Fruit fly (Drosophila melanogaster) whole organism, embryonic: Measurements from ENCODE around the gene stck.

Experiments
- Aef1 ChIP-seq: fragments of 200-800 bp; sonication (Bioruptor generic); IDR thresholded peaks from 3 replicates; pipeline ENCODE4 v1.3.6; 2022; ENCODE audit warnings: missing biosample characterization, missing genetic modification characterization
- Bdp1 ChIP-seq: fragments of 200-800 bp; sonication (Bioruptor generic); optimal IDR thresholded peaks from 3 replicates; lab custom pipeline; 2016; ENCODE audit warnings: missing biosample characterization, missing genetic modification characterization
- CG10959 ChIP-seq: fragments of 200-800 bp; sonication (Bioruptor generic); IDR thresholded peaks from 2 replicates; pipeline ENCODE4 v1.3.6; 2022; ENCODE audit warnings: missing biosample characterization, missing genetic modification characterization
- CG11696 ChIP-seq: fragments of 200-800 bp; sonication (Bioruptor generic); IDR thresholded peaks from 2 replicates; pipeline ENCODE4 v1.3.6; 2022; ENCODE audit warnings: missing biosample characterization, missing genetic modification characterization
- CG13296 ChIP-seq: fragments of 200-800 bp; sonication (Bioruptor generic); optimal IDR thresholded peaks from 3 replicates; lab custom pipeline; 2018; ENCODE audit warnings: missing biosample characterization, mild to moderate bottlenecking, missing genetic modification characterization
- CG15073 ChIP-seq: fragments of 200-800 bp; sonication (Bioruptor generic); optimal IDR thresholded peaks from 2 replicates; lab custom pipeline; 2016; ENCODE audit warnings: missing biosample characterization, missing genetic modification characterization
- CG15479 ChIP-seq: fragments of 200-800 bp; sonication (Bioruptor generic); optimal IDR thresholded peaks from 3 replicates; lab custom pipeline; 2019; ENCODE audit warnings: missing biosample characterization, mild to moderate bottlenecking, missing genetic modification characterization, moderate library complexity
- CG15696 ChIP-seq: fragments of 200-800 bp; sonication (Bioruptor generic); optimal IDR thresholded peaks from 2 replicates; lab custom pipeline; 2019; ENCODE audit warnings: missing biosample characterization, mild to moderate bottlenecking, missing genetic modification characterization, moderate library complexity
- CG1602 ChIP-seq: fragments of 200-800 bp; sonication (Bioruptor generic); optimal IDR thresholded peaks from 3 replicates; lab custom pipeline; 2016; ENCODE audit warnings: missing biosample characterization, missing genetic modification characterization
- CG17186 ChIP-seq: fragments of 200-800 bp; sonication (Bioruptor generic); optimal IDR thresholded peaks from 3 replicates; lab custom pipeline; 2017; ENCODE audit warnings: missing biosample characterization, missing genetic modification reagents, missing genetic modification characterization
- CG18011 ChIP-seq: fragments of 200-800 bp; sonication (Bioruptor generic); optimal IDR thresholded peaks from 2 replicates; lab custom pipeline; 2017; ENCODE audit warnings: missing biosample characterization, missing genetic modification characterization, mild to moderate bottlenecking, moderate library complexity, missing genotype
- CG2678 ChIP-seq: fragments of 200-800 bp; sonication (Bioruptor generic); optimal IDR thresholded peaks from 3 replicates; lab custom pipeline; 2019; ENCODE audit warnings: missing biosample characterization, mild to moderate bottlenecking, missing genetic modification characterization, moderate library complexity
- CG31365 ChIP-seq: fragments of 200-800 bp; sonication (Bioruptor generic); optimal IDR thresholded peaks from 2 replicates; lab custom pipeline; 2018; ENCODE audit warnings: missing biosample characterization, mild to moderate bottlenecking, missing genetic modification characterization
- CG3847 ChIP-seq: fragments of 200-800 bp; sonication (Bioruptor generic); IDR thresholded peaks from 2 replicates; pipeline ENCODE4 v1.3.6; 2022; ENCODE audit warnings: missing biosample characterization, missing genetic modification characterization
- CG5245 ChIP-seq: fragments of 200-800 bp; sonication (Bioruptor generic); optimal IDR thresholded peaks from 3 replicates; lab custom pipeline; 2016; ENCODE audit warnings: missing biosample characterization, missing genetic modification characterization
- CG8281 ChIP-seq: fragments of 200-800 bp; sonication (Bioruptor generic); optimal IDR thresholded peaks from 2 replicates; lab custom pipeline; 2018; ENCODE audit warnings: missing biosample characterization, mild to moderate bottlenecking, missing genetic modification characterization, moderate library complexity
- CG8290 ChIP-seq, 3 experiments: fragments of 200-800 bp; sonication (Bioruptor generic); optimal IDR thresholded peaks; 2 replicates each; lab custom pipeline; 2016 to 2019; ENCODE audit warnings: missing biosample characterization in 3 of 3, missing genetic modification characterization in 3 of 3, mild to moderate bottlenecking in 2 of 3, moderate library complexity in 1 of 3
- Camta ChIP-seq: fragments of 200-800 bp; sonication (Bioruptor generic); optimal IDR thresholded peaks from 2 replicates; lab custom pipeline; 2016; ENCODE audit warnings: missing biosample characterization, missing genetic modification characterization
- CkIIα-i1 ChIP-seq: fragments of 200-800 bp; sonication (Bioruptor generic); IDR thresholded peaks from 2 replicates; pipeline ENCODE4 v1.3.6; 2022; ENCODE audit warnings: missing biosample characterization, missing genetic modification characterization
- Dfd ChIP-seq, 2 experiments: fragments of >200 bp; optimal IDR thresholded peaks; 2 replicates each; lab custom pipeline; 2017; ENCODE audit warnings: missing biosample characterization in 2 of 2, missing genetic modification characterization in 2 of 2
- Drgx ChIP-seq: fragments of 200-800 bp; sonication (Bioruptor generic); IDR thresholded peaks from 2 replicates; pipeline ENCODE4 v1.3.6; 2022; ENCODE audit warnings: missing biosample characterization, missing genetic modification characterization
- E2f2 ChIP-seq: fragments of 200-800 bp; sonication (Bioruptor generic); IDR thresholded peaks from 2 replicates; pipeline ENCODE4 v1.3.6; 2022; ENCODE audit warnings: missing biosample characterization, missing genetic modification characterization
- ERR ChIP-seq: fragments of 200-800 bp; sonication (Bioruptor generic); optimal IDR thresholded peaks from 2 replicates; lab custom pipeline; 2016; ENCODE audit warnings: missing biosample characterization, missing genetic modification characterization
- Fer2 ChIP-seq: fragments of 200-800 bp; sonication (Bioruptor generic); optimal IDR thresholded peaks from 2 replicates; lab custom pipeline; 2018; ENCODE audit warnings: missing biosample characterization, mild to moderate bottlenecking, missing genetic modification characterization, moderate library complexity
- GATAe ChIP-seq: fragments of 200-800 bp; sonication (Bioruptor generic); conservative IDR thresholded peaks from 2 replicates; pipeline ENCODE4 v1.3.6; 2022; ENCODE audit warnings: missing biosample characterization, missing genetic modification characterization
- HLH3B ChIP-seq: fragments of 200-800 bp; sonication (Bioruptor generic); IDR thresholded peaks from 2 replicates; pipeline ENCODE4 v1.3.6; 2022; ENCODE audit warnings: missing biosample characterization, missing genetic modification characterization
- Hand ChIP-seq: fragments of 200-800 bp; sonication (Bioruptor generic); optimal IDR thresholded peaks from 2 replicates; lab custom pipeline; 2017; ENCODE audit warnings: mild to moderate bottlenecking, missing biosample characterization, missing genetic modification reagents, missing genetic modification characterization
- NC2α ChIP-seq: fragments of 200-800 bp; sonication (Bioruptor generic); optimal IDR thresholded peaks from 2 replicates; lab custom pipeline; 2016; ENCODE audit warnings: missing biosample characterization, missing genetic modification characterization
- Opbp ChIP-seq: fragments of 200-800 bp; sonication (Bioruptor generic); IDR thresholded peaks from 3 replicates; pipeline ENCODE4 v1.3.6; 2022; ENCODE audit warnings: missing biosample characterization, missing genetic modification characterization; ENCODE audit not compliant: partially characterized antibody
- Pdp1 ChIP-seq, 2 experiments: fragments of 200-800 bp; sonication (Bioruptor generic); optimal IDR thresholded peaks; 3 replicates each; lab custom pipeline; 2016; ENCODE audit warnings: missing biosample characterization in 2 of 2, missing genetic modification characterization in 2 of 2, mild to moderate bottlenecking in 1 of 2, moderate library complexity in 1 of 2
- YL-1 ChIP-seq: fragments of 200-800 bp; sonication (Bioruptor generic); optimal IDR thresholded peaks from 3 replicates; lab custom pipeline; 2017; ENCODE audit warnings: missing biosample characterization, mild to moderate bottlenecking, missing genetic modification characterization
- az2 ChIP-seq: fragments of 200-800 bp; sonication (Bioruptor generic); optimal IDR thresholded peaks from 3 replicates; lab custom pipeline; 2016; ENCODE audit warnings: missing biosample characterization, missing genetic modification characterization
- bbx ChIP-seq: fragments of 200-800 bp; sonication (Bioruptor generic); IDR thresholded peaks from 2 replicates; pipeline ENCODE4 v1.3.6; 2022; ENCODE audit warnings: missing biosample characterization, missing genetic modification characterization; ENCODE audit not compliant: partially characterized antibody
- croc ChIP-seq: fragments of 200-800 bp; sonication (Bioruptor generic); conservative IDR thresholded peaks from 3 replicates; pipeline ENCODE4 v1.3.6; 2022; ENCODE audit warnings: missing biosample characterization, missing genetic modification characterization
- crp ChIP-seq, 2 experiments: fragments of 200-800 bp; sonication (Bioruptor generic); optimal IDR thresholded peaks; 2 replicates in 1 of 2; 3 replicates in 1 of 2; lab custom pipeline; 2017; ENCODE audit warnings: missing biosample characterization in 2 of 2, missing genetic modification characterization in 2 of 2, mild to moderate bottlenecking in 1 of 2, moderate library complexity in 1 of 2
- disco-r ChIP-seq: fragments of 200-800 bp; sonication (Bioruptor generic); optimal IDR thresholded peaks from 2 replicates; lab custom pipeline; 2016; ENCODE audit warnings: missing biosample characterization, missing genetic modification characterization
- esg ChIP-seq: fragments of 200-800 bp; sonication (Bioruptor generic); conservative IDR thresholded peaks from 2 replicates; pipeline ENCODE4 v1.3.6; 2022; ENCODE audit warnings: missing biosample characterization, missing genetic modification characterization
- eve ChIP-seq, 2 experiments: fragments of >200 bp; optimal IDR thresholded peaks; 2 replicates each; lab custom pipeline; 2017; ENCODE audit warnings: missing biosample characterization in 2 of 2, missing genetic modification characterization in 2 of 2
- ftz-f1 ChIP-seq: fragments of 200-800 bp; sonication (Bioruptor generic); optimal IDR thresholded peaks from 2 replicates; lab custom pipeline; 2016; ENCODE audit warnings: missing biosample characterization, missing genetic modification characterization
- gcm2 ChIP-seq: fragments of 200-800 bp; sonication (Bioruptor generic); optimal IDR thresholded peaks from 2 replicates; lab custom pipeline; 2016; ENCODE audit warnings: missing biosample characterization, missing genetic modification characterization
- gro ChIP-seq: fragments of 200-800 bp; sonication (Bioruptor generic); optimal IDR thresholded peaks from 2 replicates; lab custom pipeline; 2016; ENCODE audit warnings: missing biosample characterization, missing genetic modification characterization
- her ChIP-seq: fragments of 200-800 bp; sonication (Bioruptor generic); optimal IDR thresholded peaks from 2 replicates; lab custom pipeline; 2016; ENCODE audit warnings: missing biosample characterization, missing genetic modification characterization
- hkb ChIP-seq, 2 experiments: fragments of 200-800 bp in 1 of 2; fragments of >200 bp in 1 of 2; sonication (Bioruptor generic) in 1 of 2; IDR thresholded peaks in 1 of 2; optimal IDR thresholded peaks in 1 of 2; 2 replicates each; pipeline versions ENCODE4 v1.3.6 to Lab custom; 2017 to 2022; ENCODE audit warnings: missing biosample characterization in 1 of 2, missing genetic modification characterization in 1 of 2
- hth ChIP-seq: fragments of >200 bp; optimal IDR thresholded peaks from 2 replicates; lab custom pipeline; 2017; ENCODE audit warnings: inconsistent platforms
- jumu ChIP-seq: fragments of 200-800 bp; sonication (Bioruptor generic); optimal IDR thresholded peaks from 3 replicates; lab custom pipeline; 2016; ENCODE audit warnings: missing biosample characterization, missing genetic modification characterization
- pb ChIP-seq: fragments of 200-800 bp; sonication (Bioruptor generic); optimal IDR thresholded peaks from 3 replicates; lab custom pipeline; 2016; ENCODE audit warnings: missing biosample characterization, missing genetic modification characterization
- sob ChIP-seq: fragments of 200-800 bp; sonication (Bioruptor generic); IDR thresholded peaks from 2 replicates; pipeline ENCODE4 v1.3.6; 2022; ENCODE audit warnings: missing biosample characterization, missing genetic modification characterization
- stc ChIP-seq: fragments of 200-800 bp; sonication (Bioruptor generic); IDR thresholded peaks from 2 replicates; pipeline ENCODE4 v1.3.6; 2022; ENCODE audit warnings: missing biosample characterization, missing genetic modification characterization
- tll ChIP-seq, 2 experiments: fragments of 200-800 bp in 1 of 2; fragments of >200 bp in 1 of 2; sonication (Bioruptor generic) in 1 of 2; optimal IDR thresholded peaks; 2 replicates each; lab custom pipeline; 2017 to 2019; ENCODE audit warnings: missing biosample characterization in 2 of 2, missing genetic modification characterization in 2 of 2, mild to moderate bottlenecking in 1 of 2, moderate library complexity in 1 of 2
- zfh2 ChIP-seq: fragments of 200-800 bp; sonication (Bioruptor generic); optimal IDR thresholded peaks from 2 replicates; lab custom pipeline; 2016; ENCODE audit warnings: missing biosample characterization, missing genetic modification characterization

The stck gene

DNA sequence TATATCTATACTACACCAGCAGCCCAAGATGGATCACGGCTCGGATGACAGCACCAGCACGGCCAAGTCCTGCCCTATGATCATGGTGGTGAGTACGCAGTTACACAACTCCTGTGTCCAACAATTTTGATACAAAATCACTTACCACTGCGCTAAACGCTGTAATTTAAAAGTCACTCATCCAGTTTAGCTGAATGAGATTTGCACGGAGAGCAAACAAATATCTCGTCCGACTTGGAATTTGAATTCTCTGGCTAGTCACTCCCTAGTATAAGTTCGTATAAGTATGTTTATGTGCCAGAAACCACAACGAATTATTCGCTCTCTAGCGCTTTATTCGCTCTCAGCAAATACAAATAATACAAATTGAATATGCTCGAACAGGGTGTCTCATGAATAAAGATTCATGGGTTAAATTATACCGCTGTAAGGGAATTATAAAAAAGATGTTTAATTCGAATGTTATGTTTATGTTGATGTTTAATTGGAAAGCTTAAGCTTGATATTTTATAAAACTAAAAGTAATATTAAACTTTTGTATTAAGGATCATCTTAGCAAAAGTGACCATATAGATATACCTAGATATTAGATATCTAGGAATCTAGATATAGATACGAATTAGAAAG is 39.0 kb upstream of the stck start (continued):
- no peak for TF ChIP-seq NC2α
- no peak for TF ChIP-seq pb (GFP tag; lab: Kevin White, UChicago)
- TF ChIP-seq CG31365: peak; percentile 6
- no peak for TF ChIP-seq CG1602 (GFP tag; lab: Kevin White, UChicago)
- TF ChIP-seq E2f2 (GFP tag; lab: Robert Waterston, UW): no peak
- no peak for TF ChIP-seq GATAe
- TF ChIP-seq esg (GFP tag; lab: Robert Waterston, UW): no peak
- TF ChIP-seq jumu (GFP tag; lab: Kevin White, UChicago): no peak
- TF ChIP-seq Fer2 (tag; lab: Kevin White, UChicago): no peak
- no peak for TF ChIP-seq ftz-f1
- no peak for TF ChIP-seq hth (lab: Kevin White, UChicago)
- TF ChIP-seq eve (GFP tag; optimal IDR thresholded peaks at IDR 0.05; lab: Kevin White, UChicago): no peak
- TF ChIP-seq Aef1: no peak
- no peak for TF ChIP-seq hkb (optimal IDR thresholded peaks at IDR 0.05; lab: Kevin White, UChicago)
- TF ChIP-seq hkb (GFP tag; IDR thresholded peaks at IDR 0.05; lab: Robert Waterston, UW): peak; percentile 15; the same call in 1 of the 2 replicates
- TF ChIP-seq CG10959 (GFP tag; lab: Robert Waterston, UW): no peak
- TF ChIP-seq disco-r (GFP tag; lab: Kevin White, UChicago): no peak
- TF ChIP-seq CG8290 (GFP tag; optimal IDR thresholded peaks at IDR 0.05; lab: Kevin White, UChicago): no peak
- no peak for TF ChIP-seq CG8290 (tag; optimal IDR thresholded peaks at IDR 0.05; lab: Kevin White, UChicago)
- no peak for TF ChIP-seq CG18011
- no peak for TF ChIP-seq bbx (GFP tag; lab: Robert Waterston, UW)
- no peak for TF ChIP-seq HLH3B (GFP tag; lab: Robert Waterston, UW)
- peak; percentile 13 for TF ChIP-seq CG15479 (GFP tag; lab: Kevin White, UChicago)
- TF ChIP-seq CG13296 (GFP tag; lab: Kevin White, UChicago): peak; percentile 42
- no peak for TF ChIP-seq CG17186 (GFP tag; lab: Kevin White, UChicago)
- TF ChIP-seq croc (GFP tag; lab: Robert Waterston, UW): no peak
- no peak for TF ChIP-seq CG15696 (tag; lab: Kevin White, UChicago)
- no peak for TF ChIP-seq gcm2 (GFP tag; lab: Kevin White, UChicago)
- no peak for TF ChIP-seq Camta (GFP tag; lab: Kevin White, UChicago)
- no peak for TF ChIP-seq YL-1 (GFP tag; lab: Kevin White, UChicago)
- TF ChIP-seq crp (GFP tag; optimal IDR thresholded peaks at IDR 0.05; lab: Kevin White, UChicago): no peak
- TF ChIP-seq stc: no peak
- TF ChIP-seq Dfd (GFP tag; optimal IDR thresholded peaks at IDR 0.05; lab: Kevin White, UChicago): no peak
- no peak for TF ChIP-seq sob
- TF ChIP-seq Bdp1: no peak
- TF ChIP-seq Drgx (GFP tag; lab: Robert Waterston, UW): peak; percentile 48
- peak in 1 of 2 experiments; percentile 69 for TF ChIP-seq Pdp1 (GFP tag; optimal IDR thresholded peaks at IDR 0.05; lab: Kevin White, UChicago)
- TF ChIP-seq Opbp (GFP tag; lab: Robert Waterston, UW): 0 out of 3 replicates have a peak, but pooled peaks have one; percentile 25
- TF ChIP-seq CG2678: no peak
- no peak for TF ChIP-seq CG8281 (tag; lab: Kevin White, UChicago)
- TF ChIP-seq tll (GFP tag; optimal IDR thresholded peaks at IDR 0.05; lab: Kevin White, UChicago): no peak
- TF ChIP-seq Hand (GFP tag; lab: Kevin White, UChicago): peak; percentile 1
- no peak for TF ChIP-seq ERR
- no peak for TF ChIP-seq her
- no peak for TF ChIP-seq zfh2 (GFP tag; lab: Kevin White, UChicago)
- no peak for TF ChIP-seq az2
- no peak for TF ChIP-seq CG5245 (GFP tag; lab: Kevin White, UChicago)
- no peak for TF ChIP-seq CkIIα-i1
- TF ChIP-seq CG15073 (GFP tag; lab: Kevin White, UChicago): no peak
- TF ChIP-seq gro: no peak
- TF ChIP-seq CG11696: no peak
- no peak for TF ChIP-seq CG3847 (GFP tag; lab: Robert Waterston, UW)
